Worm (Caenorhabditis elegans): ENCODE measurements around the gene lgc-39.

Gene lgc-39

ce11 chrV:7164210-7164609, 11.1 kb upstream of the lgc-39 start, which contains the start of gene srh-83:
Gene srh-83, plus strand, starts transcription at chrV:7164510.
- TF ChIP-seq syd-9 (tag; optimal IDR thresholded peaks at IDR 0.05) (no peak), ceh-6 (GFP tag; optimal IDR thresholded peaks at IDR 0.05) (no peak), hlh-13 (GFP tag; optimal IDR thresholded peaks at IDR 0.05) (no peak), tbx-7 (tag; optimal IDR thresholded peaks at IDR 0.05) (no peak), sox-2 (GFP tag; IDR thresholded peaks at IDR 0.05) (no peak), ceh-24 (tag; optimal IDR thresholded peaks at IDR 0.05) (no peak), pat-9 (tag; optimal IDR thresholded peaks at IDR 0.05) (no peak), pag-3 (tag; optimal IDR thresholded peaks at IDR 0.05; ENCODE audit: borderline replicate concordance) (no peak), odd-2 (tag; optimal IDR thresholded peaks at IDR 0.05) (no peak)

- TF ChIP-seq ceh-19 (GFP tag; optimal IDR thresholded peaks at IDR 0.05) (no peak), mec-3 (tag; optimal IDR thresholded peaks at IDR 0.05; ENCODE audit: borderline replicate concordance) (no peak), sdc-2 (tag; optimal IDR thresholded peaks at IDR 0.05) (no peak), K02D7.2 (tag; optimal IDR thresholded peaks at IDR 0.05) (no peak), ahr-1 (tag; optimal IDR thresholded peaks at IDR 0.05) (no peak), unc-86 (tag; optimal IDR thresholded peaks at IDR 0.05) (no peak), gmeb-2 (tag; optimal IDR thresholded peaks at IDR 0.05) (no peak), sox-4 (tag; optimal IDR thresholded peaks at IDR 0.05) (no peak), T23F11.4 (GFP tag; optimal IDR thresholded peaks at IDR 0.05) (no peak)
These were observed 8.6 kb upstream of the lgc-39 start, which contains the start of gene ugt-36 for ce11 chrV:7166709-7167108. Gene ugt-36, plus strand, starts transcription at chrV:7167009.

- TF ChIP-seq Y22D7AL.16 (tag; optimal IDR thresholded peaks at IDR 0.05) (no peak), lim-6 (tag; optimal IDR thresholded peaks at IDR 0.05) (no peak), lin-11 (tag; optimal IDR thresholded peaks at IDR 0.05) (no peak), ceh-19 (GFP tag; optimal IDR thresholded peaks at IDR 0.05) (no peak), pag-3 (tag; optimal IDR thresholded peaks at IDR 0.05; ENCODE audit: borderline replicate concordance) (no peak), F13H6.1 (tag; optimal IDR thresholded peaks at IDR 0.05) (no peak), fkh-10 (GFP tag; optimal IDR thresholded peaks at IDR 0.05) (no peak), ceh-48 (tag; optimal IDR thresholded peaks at IDR 0.05) (no peak), ahr-1 (tag; optimal IDR thresholded peaks at IDR 0.05) (no peak), sox-4 (tag; optimal IDR thresholded peaks at IDR 0.05) (no peak), pha-2 (tag; optimal IDR thresholded peaks at IDR 0.05) (no peak)
These were observed 3.5 kb downstream of the lgc-39 start, which contains the start of gene cpsf-2 for ce11 chrV:7178843-7179242. Gene cpsf-2, plus strand, starts transcription at chrV:7179172.

ce11 chrV:7184549-7184948, 9.2 kb downstream of the lgc-39 start, which contains the start of gene pitr-5:
Gene pitr-5, plus strand, starts transcription at chrV:7184849.
- TF ChIP-seq sox-2 (GFP tag; IDR thresholded peaks at IDR 0.05), result no peak
- no peak for TF ChIP-seq ztf-16 (tag; optimal IDR thresholded peaks at IDR 0.05)
- no peak for TF ChIP-seq elt-2 (tag; optimal IDR thresholded peaks at IDR 0.05)
- TF ChIP-seq ttx-3 (tag; optimal IDR thresholded peaks at IDR 0.05), result no peak
- no peak for TF ChIP-seq ceh-34 (tag; optimal IDR thresholded peaks at IDR 0.05)
- TF ChIP-seq unc-86 (tag; optimal IDR thresholded peaks at IDR 0.05), result no peak
- TF ChIP-seq nfya-1 (tag; optimal IDR thresholded peaks at IDR 0.05), result no peak
- no peak for TF ChIP-seq ama-1 (optimal IDR thresholded peaks at IDR 0.05)
- no peak for TF ChIP-seq syd-9 (tag; optimal IDR thresholded peaks at IDR 0.05)
- no peak for TF ChIP-seq pha-4 (tag; optimal IDR thresholded peaks at IDR 0.05)

- TF ChIP-seq K02D7.2 (tag; optimal IDR thresholded peaks at IDR 0.05) (no peak), hlh-13 (GFP tag; optimal IDR thresholded peaks at IDR 0.05) (no peak), ceh-48 (tag; optimal IDR thresholded peaks at IDR 0.05) (no peak), gmeb-2 (tag; optimal IDR thresholded peaks at IDR 0.05) (no peak), dmd-4 (tag; optimal IDR thresholded peaks at IDR 0.05; ENCODE audit: borderline replicate concordance) (no peak), sdc-2 (tag; optimal IDR thresholded peaks at IDR 0.05) (no peak), nfya-1 (tag; optimal IDR thresholded peaks at IDR 0.05) (no peak), pros-1 (tag; optimal IDR thresholded peaks at IDR 0.05) (no peak), fkh-6 (tag; optimal IDR thresholded peaks at IDR 0.05) (no peak), ttx-3 (tag; optimal IDR thresholded peaks at IDR 0.05) (no peak), hlh-15 (tag; optimal IDR thresholded peaks at IDR 0.05) (no peak), pha-2 (tag; optimal IDR thresholded peaks at IDR 0.05) (no peak), K09A11.1 (tag; optimal IDR thresholded peaks at IDR 0.05; ENCODE audit: insufficient read depth) (no peak), ama-1 (optimal IDR thresholded peaks at IDR 0.05) (no peak), unc-42 (tag; optimal IDR thresholded peaks at IDR 0.05) (no peak), elt-4 (tag; optimal IDR thresholded peaks at IDR 0.05) (no peak), madf-2 (tag; optimal IDR thresholded peaks at IDR 0.05) (no peak), ceh-34 (tag; optimal IDR thresholded peaks at IDR 0.05) (no peak), F13H6.1 (tag; optimal IDR thresholded peaks at IDR 0.05) (no peak), nhr-11 (tag; optimal IDR thresholded peaks at IDR 0.05) (no peak)
These were observed 11.3 kb downstream of the lgc-39 start for ce11 chrV:7186599-7186998.

Measured in whole organism, late embryonic.